Worm (Caenorhabditis elegans): ENCODE results near the gene zmp-6.

zmp-6 gene

ce11 chrIII:7278491-7278890 is 30.9 kb upstream of the zmp-6 start:
- 0 out of 2 replicates have a peak, but pooled peaks have one; percentile 32 for TF ChIP-seq hmg-20 (GFP tag; IDR thresholded peaks at IDR 0.05)
- no peak for TF ChIP-seq ztf-3 (GFP tag; optimal IDR thresholded peaks at IDR 0.05)
- TF ChIP-seq aptf-2 (GFP tag; conservative IDR thresholded peaks at IDR 0.05) = no peak
- TF ChIP-seq lsl-1 (GFP tag; optimal IDR thresholded peaks at IDR 0.05) = no peak
- TF ChIP-seq let-526 (GFP tag; IDR thresholded peaks at IDR 0.05) = no peak
- TF ChIP-seq ceh-58 (GFP tag; IDR thresholded peaks at IDR 0.05) = no peak
- TF ChIP-seq ztf-18 (tag; optimal IDR thresholded peaks at IDR 0.05) = peak; percentile 46
- TF ChIP-seq repo-1 (tag; optimal IDR thresholded peaks at IDR 0.05) = peak; percentile 95
- TF ChIP-seq pbrm-1 (GFP tag; IDR thresholded peaks at IDR 0.05) = peak; percentile 58; the same call in 1 of the 2 replicates
- no peak for TF ChIP-seq sdz-38 (tag; optimal IDR thresholded peaks at IDR 0.05)
- TF ChIP-seq cebp-2 (GFP tag; IDR thresholded peaks at IDR 0.05) = no peak
- no peak for TF ChIP-seq mel-28 (tag; optimal IDR thresholded peaks at IDR 0.05; ENCODE audit: borderline replicate concordance)
- no peak for TF ChIP-seq ztf-25 (GFP tag; IDR thresholded peaks at IDR 0.05)
- peak; percentile 46; the same call in 1 of the 2 replicates for TF ChIP-seq attf-3 (GFP tag; conservative IDR thresholded peaks at IDR 0.05)
- TF ChIP-seq let-607 (tag; optimal IDR thresholded peaks at IDR 0.05) = peak; percentile 43 to 62
- no peak for TF ChIP-seq ceh-40 (GFP tag; IDR thresholded peaks at IDR 0.05)
- peak; percentile 41 for TF ChIP-seq F23B12.7 (tag; optimal IDR thresholded peaks at IDR 0.05; ENCODE audit: insufficient read depth)
- no peak for TF ChIP-seq madf-3 (GFP tag; IDR thresholded peaks at IDR 0.05)
- TF ChIP-seq hsf-1 (GFP tag; IDR thresholded peaks at IDR 0.05) = no peak
- TF ChIP-seq snpc-1.3 (tag; optimal IDR thresholded peaks at IDR 0.05; ENCODE audit: insufficient read depth) = peak; percentile 49
- TF ChIP-seq hmg-1.2 (GFP tag; IDR thresholded peaks at IDR 0.05) = peak; percentile 70
- no peak for TF ChIP-seq Y95B8A.8 (GFP tag; IDR thresholded peaks at IDR 0.05)
- peak; percentile 88 for TF ChIP-seq B0336.3 (GFP tag; IDR thresholded peaks at IDR 0.05)
- TF ChIP-seq hrde-1 (tag; optimal IDR thresholded peaks at IDR 0.05; ENCODE audit: borderline replicate concordance) = no peak
- peak; percentile 81 for TF ChIP-seq B0261.1 (tag; optimal IDR thresholded peaks at IDR 0.05)
- no peak for TF ChIP-seq sea-2 (GFP tag; IDR thresholded peaks at IDR 0.05)
- peak; percentile 82 for TF ChIP-seq ztf-26 (tag; optimal IDR thresholded peaks at IDR 0.05)
- TF ChIP-seq hlh-26 (GFP tag; conservative IDR thresholded peaks at IDR 0.05) = no peak
- TF ChIP-seq ceh-100 (GFP tag; IDR thresholded peaks at IDR 0.05) = 0 out of 2 replicates have a peak, but pooled peaks have one; percentile 42
- peak; percentile 41 for TF ChIP-seq F22D6.2 (tag; optimal IDR thresholded peaks at IDR 0.05)
- TF ChIP-seq rcor-1 (GFP tag; IDR thresholded peaks at IDR 0.05) = peak; percentile 38; the same call in 1 of the 2 replicates
- TF ChIP-seq mes-4 (tag; optimal IDR thresholded peaks at IDR 0.05) = no peak
- peak; percentile 18 for TF ChIP-seq dpff-1 (tag; optimal IDR thresholded peaks at IDR 0.05)
- peak in 1 of 3 experiments; percentile 67 for TF ChIP-seq lin-35 (GFP tag; optimal IDR thresholded peaks at IDR 0.05)
- peak; percentile 62 for TF ChIP-seq madf-10 (tag; optimal IDR thresholded peaks at IDR 0.05)
- TF ChIP-seq nhr-27 (tag; optimal IDR thresholded peaks at IDR 0.05) = peak; percentile 30
- peak; percentile 56 for TF ChIP-seq dox-1 (GFP tag; IDR thresholded peaks at IDR 0.05)
- no peak for TF ChIP-seq lsy-27 (tag; optimal IDR thresholded peaks at IDR 0.05; ENCODE audit: borderline replicate concordance, insufficient read depth)
- TF ChIP-seq ceh-91 (GFP tag; IDR thresholded peaks at IDR 0.05) = no peak
- TF ChIP-seq bed-1 (GFP tag; IDR thresholded peaks at IDR 0.05) = no peak
- no peak for TF ChIP-seq ekl-4 (GFP tag; IDR thresholded peaks at IDR 0.05)
- peak; percentile 81 for TF ChIP-seq atf-7 (tag; optimal IDR thresholded peaks at IDR 0.05)
- TF ChIP-seq nhr-120 (GFP tag; IDR thresholded peaks at IDR 0.05) = 0 out of 2 replicates have a peak, but pooled peaks have one; percentile 47
- no peak for TF ChIP-seq unc-62 (GFP tag; optimal IDR thresholded peaks at IDR 0.05)
- peak; percentile 71 for TF ChIP-seq chd-7 (tag; optimal IDR thresholded peaks at IDR 0.05)
- TF ChIP-seq K11D2.4 (GFP tag; IDR thresholded peaks at IDR 0.05) = no peak; the same call in 1 of the 2 replicates
- TF ChIP-seq tbx-9 (tag; optimal IDR thresholded peaks at IDR 0.05; ENCODE audit: borderline replicate concordance) = no peak
- TF ChIP-seq ceh-79 (tag; optimal IDR thresholded peaks at IDR 0.05) = peak; percentile 67
